Worm (Caenorhabditis elegans) whole organism, late embryonic: ENCODE data around the gene raga-1.

Experiments used
- C08G9.2 ChIP-seq: sonication (generic microtip); optimal IDR thresholded peaks from 2 replicates; lab custom pipeline; 2016; ENCODE audit warnings: mild to moderate bottlenecking, missing genetic modification characterization, moderate library complexity, missing compliant biosample characterization
- K02D7.2 ChIP-seq: sonication (generic microtip); optimal IDR thresholded peaks from 2 replicates; lab custom pipeline; 2017; ENCODE audit warnings: mild to moderate bottlenecking, missing genetic modification characterization, missing compliant biosample characterization
- K09A11.1 ChIP-seq: sonication (generic microtip); optimal IDR thresholded peaks from 2 replicates; lab custom pipeline; 2017; ENCODE audit warnings: antibody characterized with exemption, mild to moderate bottlenecking, missing genetic modification characterization, missing compliant biosample characterization; ENCODE audit not compliant: insufficient read depth
- T23F11.4 ChIP-seq: fragments of 200-800 bp; sonication (Bioruptor generic); optimal IDR thresholded peaks from 2 replicates; lab custom pipeline; 2018; ENCODE audit warnings: mild to moderate bottlenecking, missing genetic modification characterization, missing compliant biosample characterization
- ceh-14 ChIP-seq: sonication (generic microtip); optimal IDR thresholded peaks from 2 replicates; lab custom pipeline; 2016; ENCODE audit warnings: missing genotype, missing genetic modification characterization, missing compliant biosample characterization
- ceh-18 ChIP-seq: sonication (generic microtip); optimal IDR thresholded peaks from 2 replicates; lab custom pipeline; 2016; ENCODE audit warnings: missing genetic modification characterization, missing compliant biosample characterization
- ceh-22 ChIP-seq: sonication (generic microtip); optimal IDR thresholded peaks from 2 replicates; lab custom pipeline; 2017; ENCODE audit warnings: missing biosample characterization, missing genetic modification characterization
- ceh-24 ChIP-seq: sonication (generic microtip); optimal IDR thresholded peaks from 2 replicates; lab custom pipeline; 2016; ENCODE audit warnings: mild to moderate bottlenecking, missing genetic modification characterization, missing compliant biosample characterization
- ceh-31 ChIP-seq: sonication (generic microtip); optimal IDR thresholded peaks from 2 replicates; lab custom pipeline; 2016; ENCODE audit warnings: missing genetic modification characterization, missing compliant biosample characterization
- ceh-34 ChIP-seq: sonication (generic microtip); optimal IDR thresholded peaks from 2 replicates; lab custom pipeline; 2016; ENCODE audit warnings: mild to moderate bottlenecking, missing genetic modification characterization, missing compliant biosample characterization
- ceh-6 ChIP-seq: fragments of 200-800 bp; sonication (Bioruptor generic); optimal IDR thresholded peaks from 2 replicates; lab custom pipeline; 2018; ENCODE audit warnings: mild to moderate bottlenecking, missing genetic modification characterization, missing compliant biosample characterization
- dmd-4 ChIP-seq: sonication (generic microtip); optimal IDR thresholded peaks from 2 replicates; lab custom pipeline; 2016; ENCODE audit warnings: borderline replicate concordance, missing genetic modification characterization, missing compliant biosample characterization
- elt-2 ChIP-seq: sonication (generic microtip); optimal IDR thresholded peaks from 2 replicates; lab custom pipeline; 2016; ENCODE audit warnings: missing genetic modification reagents, missing genetic modification characterization, missing compliant biosample characterization
- ets-4 ChIP-seq: sonication (generic microtip); optimal IDR thresholded peaks from 2 replicates; lab custom pipeline; 2016; ENCODE audit warnings: missing genetic modification characterization, missing compliant biosample characterization
- eyg-1 ChIP-seq: sonication (generic microtip); optimal IDR thresholded peaks from 2 replicates; lab custom pipeline; 2016; ENCODE audit warnings: missing genotype, missing genetic modification characterization, missing compliant biosample characterization
- fax-1 ChIP-seq: sonication (generic microtip); optimal IDR thresholded peaks from 2 replicates; lab custom pipeline; 2016; ENCODE audit warnings: missing genotype, missing genetic modification characterization, missing compliant biosample characterization
- fkh-10 ChIP-seq: fragments of 150-350 bp; optimal IDR thresholded peaks from 2 replicates; lab custom pipeline; 2014; ENCODE audit warnings: missing biosample characterization, missing genetic modification reagents, missing genetic modification characterization
- gmeb-2 ChIP-seq: sonication (generic microtip); optimal IDR thresholded peaks from 2 replicates; lab custom pipeline; 2016; ENCODE audit warnings: missing genetic modification characterization, inconsistent platforms, missing compliant biosample characterization
- hlh-13 ChIP-seq: fragments of 200-800 bp; sonication (Bioruptor generic); optimal IDR thresholded peaks from 2 replicates; lab custom pipeline; 2018; ENCODE audit warnings: mild to moderate bottlenecking, missing genetic modification characterization, missing compliant biosample characterization
- hlh-15 ChIP-seq: sonication (generic microtip); optimal IDR thresholded peaks from 2 replicates; lab custom pipeline; 2016; ENCODE audit warnings: missing genetic modification characterization, missing compliant biosample characterization
- lim-6 ChIP-seq: sonication (generic microtip); optimal IDR thresholded peaks from 2 replicates; lab custom pipeline; 2016; ENCODE audit warnings: missing genetic modification characterization, missing compliant biosample characterization
- madf-2 ChIP-seq: sonication (generic microtip); optimal IDR thresholded peaks from 2 replicates; lab custom pipeline; 2017; ENCODE audit warnings: missing genetic modification characterization, missing compliant biosample characterization
- mec-3 ChIP-seq: sonication (generic microtip); optimal IDR thresholded peaks from 2 replicates; lab custom pipeline; 2016; ENCODE audit warnings: borderline replicate concordance, missing genetic modification characterization, missing compliant biosample characterization
- nfya-1 ChIP-seq: sonication (generic microtip); optimal IDR thresholded peaks from 2 replicates; lab custom pipeline; 2017; ENCODE audit warnings: missing genetic modification characterization, mild to moderate bottlenecking, missing compliant biosample characterization, antibody characterized with exemption, moderate library complexity
- nhr-11 ChIP-seq: fragments of 150-350 bp; optimal IDR thresholded peaks from 2 replicates; lab custom pipeline; 2014; ENCODE audit warnings: missing biosample characterization, missing genetic modification characterization
- nhr-232 ChIP-seq: sonication (generic microtip); optimal IDR thresholded peaks from 2 replicates; lab custom pipeline; 2016; ENCODE audit warnings: missing genetic modification characterization, missing compliant biosample characterization
- pag-3 ChIP-seq: sonication (generic microtip); optimal IDR thresholded peaks from 2 replicates; lab custom pipeline; 2016; ENCODE audit warnings: missing compliant biosample characterization, missing genetic modification characterization, borderline replicate concordance
- pha-2 ChIP-seq: sonication (generic microtip); optimal IDR thresholded peaks from 2 replicates; lab custom pipeline; 2017; ENCODE audit warnings: mild to moderate bottlenecking, missing genetic modification characterization, missing compliant biosample characterization
- pros-1 ChIP-seq: fragments of 150-350 bp; optimal IDR thresholded peaks from 2 replicates; lab custom pipeline; 2014; ENCODE audit warnings: missing biosample characterization, missing genetic modification reagents, missing genetic modification characterization
- ref-2 ChIP-seq: sonication (generic microtip); optimal IDR thresholded peaks from 2 replicates; lab custom pipeline; 2016; ENCODE audit warnings: missing genetic modification characterization, missing compliant biosample characterization
- rnt-1 ChIP-seq: sonication (generic microtip); optimal IDR thresholded peaks from 2 replicates; lab custom pipeline; 2016; ENCODE audit warnings: missing genetic modification characterization, missing compliant biosample characterization
- sdc-2 ChIP-seq: sonication (generic microtip); optimal IDR thresholded peaks from 2 replicates; lab custom pipeline; 2016; ENCODE audit warnings: missing genotype, missing genetic modification characterization, missing compliant biosample characterization
- sox-2 ChIP-seq: fragments of 200-800 bp; sonication (Bioruptor generic); IDR thresholded peaks from 2 replicates; pipeline ENCODE4 v1.3.6; 2022; ENCODE audit warnings: missing genetic modification reagents, missing genetic modification characterization, missing compliant biosample characterization
- ttx-3 ChIP-seq: sonication (generic microtip); optimal IDR thresholded peaks from 2 replicates; lab custom pipeline; 2016; ENCODE audit warnings: missing genetic modification reagents, missing genetic modification characterization, missing compliant biosample characterization
- unc-42 ChIP-seq: sonication (generic microtip); optimal IDR thresholded peaks from 2 replicates; lab custom pipeline; 2016; ENCODE audit warnings: missing genotype, missing genetic modification characterization, missing compliant biosample characterization
- unc-55 ChIP-seq: sonication (generic microtip); optimal IDR thresholded peaks from 2 replicates; lab custom pipeline; 2017; ENCODE audit warnings: missing biosample characterization, missing genetic modification reagents, missing genetic modification characterization
- zip-5 ChIP-seq: sonication (generic microtip); optimal IDR thresholded peaks from 2 replicates; lab custom pipeline; 2016; ENCODE audit warnings: missing genetic modification characterization, missing compliant biosample characterization
- ztf-16 ChIP-seq: sonication (generic microtip); optimal IDR thresholded peaks from 2 replicates; lab custom pipeline; 2017; ENCODE audit warnings: missing genetic modification characterization, missing compliant biosample characterization

The raga-1 gene

ce11 chrII:11293433-11293832, 7.7 kb upstream of the raga-1 start, which contains the start of gene C47G2.4:
Gene C47G2.4 (minus strand): TSS chrII:11293606.
- TF ChIP-seq nfya-1 (tag; lab: Kevin White, UChicago) (peak; percentile 36), pros-1 (peak; percentile 35), ceh-34 (peak; percentile 70), ttx-3 (tag; lab: Kevin White, UChicago) (no peak), sox-2 (GFP tag; lab: Robert Waterston, UW) (no peak), ets-4 (peak; percentile 40), ceh-22 (tag; lab: Kevin White, UChicago) (no peak), rnt-1 (peak; percentile 53), nhr-11 (tag; lab: Kevin White, UChicago) (no peak), lim-6 (tag; lab: Kevin White, UChicago) (no peak), ceh-31 (tag; lab: Kevin White, UChicago) (peak; percentile 55), sdc-2 (tag; lab: Kevin White, UChicago) (no peak), C08G9.2 (tag; lab: Kevin White, UChicago) (peak; percentile 27), ceh-6 (GFP tag; lab: Kevin White, UChicago) (no peak), ceh-18 (tag; lab: Kevin White, UChicago) (peak; percentile 13), elt-2 (peak; percentile 27), K09A11.1 (tag; lab: Kevin White, UChicago) (no peak), T23F11.4 (GFP tag; lab: Kevin White, UChicago) (no peak), K02D7.2 (no peak), fax-1 (tag; lab: Kevin White, UChicago) (no peak), ceh-24 (tag; lab: Kevin White, UChicago) (no peak), ref-2 (tag; lab: Kevin White, UChicago) (peak; percentile 22)

- TF ChIP-seq unc-55 (GFP tag; lab: Kevin White, UChicago) (no peak), ztf-16 (no peak), hlh-13 (no peak), ceh-34 (no peak), gmeb-2 (tag; lab: Kevin White, UChicago) (no peak), nhr-232 (tag; lab: Kevin White, UChicago) (no peak), ceh-14 (tag; lab: Kevin White, UChicago) (no peak), unc-42 (tag; lab: Kevin White, UChicago) (no peak), zip-5 (tag; lab: Kevin White, UChicago) (no peak), ceh-31 (tag; lab: Kevin White, UChicago) (no peak), ref-2 (tag; lab: Kevin White, UChicago) (no peak), pag-3 (tag; lab: Kevin White, UChicago) (no peak), eyg-1 (tag; lab: Kevin White, UChicago) (no peak)
These were observed 3.9 kb upstream of the raga-1 start, which contains the start of gene saps-1 for ce11 chrII:11297217-11297738. Gene saps-1 (plus strand): TSS chrII:11297688.

ce11 chrII:11302591-11302990, 1.4 kb downstream of the raga-1 start, which contains the start of gene samp-1:
Gene samp-1 (plus strand): TSS chrII:11302891.
- TF ChIP-seq lim-6 (tag; lab: Kevin White, UChicago), result no peak
- no peak for TF ChIP-seq pha-2 (tag; lab: Kevin White, UChicago)
- TF ChIP-seq dmd-4, result no peak
- no peak for TF ChIP-seq K09A11.1 (tag; lab: Kevin White, UChicago)
- TF ChIP-seq hlh-13, result no peak
- no peak for TF ChIP-seq madf-2
- TF ChIP-seq ttx-3 (tag; lab: Kevin White, UChicago), result no peak
- TF ChIP-seq mec-3 (tag; lab: Kevin White, UChicago), result no peak
- TF ChIP-seq fkh-10, result no peak
- no peak for TF ChIP-seq ceh-22 (tag; lab: Kevin White, UChicago)
- TF ChIP-seq hlh-15 (tag; lab: Kevin White, UChicago), result no peak
- no peak for TF ChIP-seq ref-2 (tag; lab: Kevin White, UChicago)
- no peak for TF ChIP-seq sdc-2 (tag; lab: Kevin White, UChicago)
